Worm (Caenorhabditis elegans) whole organism, L4/young adult: ENCODE results near the gene apc-2.

Experiments used
- W03F9.2 ChIP-seq: fragments of 150-350 bp; optimal IDR thresholded peaks from 2 replicates; lab custom pipeline; 2014; ENCODE audit warnings: missing biosample characterization, missing genetic modification characterization
- dao-5 ChIP-seq: sonication (generic microtip); optimal IDR thresholded peaks from 2 replicates; lab custom pipeline; 2016; ENCODE audit warnings: missing genotype, missing genetic modification characterization, moderate library complexity, missing compliant biosample characterization
- him-1 ChIP-seq: sonication (generic microtip); optimal IDR thresholded peaks from 2 replicates; lab custom pipeline; 2016; ENCODE audit warnings: missing genotype, missing genetic modification reagents, missing genetic modification characterization, missing compliant biosample characterization

The apc-2 gene

ce11 chrIII:8080165-8080738, at the start of gene apc-2, which contains the start of gene dcr-1:
Gene apc-2 (plus strand): TSS chrIII:8080629.
Gene dcr-1 (minus strand): TSS chrIII:8080281.
- TF ChIP-seq W03F9.2 (tag; lab: Kevin White, UChicago), result no peak
- TF ChIP-seq him-1 (tag; lab: Kevin White, UChicago), result no peak
- no peak for TF ChIP-seq dao-5

- TF ChIP-seq dao-5 (no peak), W03F9.2 (tag; lab: Kevin White, UChicago) (no peak), him-1 (tag; lab: Kevin White, UChicago) (no peak)
Measured at ce11 chrIII:8030963-8031362, 49.5 kb upstream of the apc-2 start, which contains the start of gene F44B9.9. Gene F44B9.9 (minus strand): TSS chrIII:8031063.

- TF ChIP-seq dao-5 (no peak), him-1 (tag; lab: Kevin White, UChicago) (no peak), W03F9.2 (tag; lab: Kevin White, UChicago) (no peak)
Measured at ce11 chrIII:8033534-8033933, 46.9 kb upstream of the apc-2 start, which contains the start of gene F44B9.10. Gene F44B9.10 (minus strand): TSS chrIII:8033634.

- TF ChIP-seq dao-5, result no peak
- no peak for TF ChIP-seq W03F9.2 (tag; lab: Kevin White, UChicago)
- TF ChIP-seq him-1 (tag; lab: Kevin White, UChicago), result no peak
Measured at ce11 chrIII:8036050-8036449, 44.4 kb upstream of the apc-2 start.

ce11 chrIII:8036497-8036896, 43.9 kb upstream of the apc-2 start:
- TF ChIP-seq him-1 (tag; lab: Kevin White, UChicago) (no peak), W03F9.2 (tag; lab: Kevin White, UChicago) (no peak), dao-5 (no peak)

- TF ChIP-seq him-1 (tag; lab: Kevin White, UChicago), result no peak
- no peak for TF ChIP-seq W03F9.2 (tag; lab: Kevin White, UChicago)
- TF ChIP-seq dao-5, result no peak
Measured at ce11 chrIII:8037941-8038340, 42.5 kb upstream of the apc-2 start, which contains the start of gene dpf-6. Gene dpf-6 (plus strand): TSS chrIII:8038241.

ce11 chrIII:8042775-8043174, 37.7 kb upstream of the apc-2 start, which contains the start of gene K12H4.6:
Gene K12H4.6 (minus strand): TSS chrIII:8042875.
- no peak for TF ChIP-seq W03F9.2 (tag; lab: Kevin White, UChicago)
- no peak for TF ChIP-seq him-1 (tag; lab: Kevin White, UChicago)
- TF ChIP-seq dao-5, result no peak

- peak; percentile 97 for TF ChIP-seq him-1 (tag; lab: Kevin White, UChicago)
- peak; percentile 98 for TF ChIP-seq W03F9.2 (tag; lab: Kevin White, UChicago)
- TF ChIP-seq dao-5, result peak; percentile 65
Measured at ce11 chrIII:8043784-8044183, 36.6 kb upstream of the apc-2 start.

- no peak for TF ChIP-seq dao-5
- TF ChIP-seq W03F9.2 (tag; lab: Kevin White, UChicago), result no peak
- TF ChIP-seq him-1 (tag; lab: Kevin White, UChicago), result no peak
Measured at ce11 chrIII:8044187-8044586, 36.2 kb upstream of the apc-2 start, which contains the start of gene K12H4.5. Gene K12H4.5 (plus strand): TSS chrIII:8044487.

ce11 chrIII:8044717-8045116, 35.7 kb upstream of the apc-2 start, which contains the start of gene spcs-3:
Gene spcs-3 (plus strand): TSS chrIII:8045017.
- TF ChIP-seq him-1 (tag; lab: Kevin White, UChicago) (no peak), dao-5 (no peak), W03F9.2 (tag; lab: Kevin White, UChicago) (no peak)

ce11 chrIII:8045734-8046133, 34.7 kb upstream of the apc-2 start, which contains the start of gene K12H4.3:
Gene K12H4.3 (plus strand): TSS chrIII:8046034.
- no peak for TF ChIP-seq dao-5

- TF ChIP-seq W03F9.2 (tag; lab: Kevin White, UChicago) (no peak), dao-5 (no peak), him-1 (tag; lab: Kevin White, UChicago) (no peak)
Measured at ce11 chrIII:8047412-8047811, 33.0 kb upstream of the apc-2 start, which contains the start of gene K12H4.2. Gene K12H4.2 (plus strand): TSS chrIII:8047712.

- TF ChIP-seq him-1 (tag; lab: Kevin White, UChicago), result no peak
- TF ChIP-seq dao-5, result no peak
- TF ChIP-seq W03F9.2 (tag; lab: Kevin White, UChicago), result no peak
Measured at ce11 chrIII:8050944-8051343, 29.5 kb upstream of the apc-2 start, which contains the start of gene K12H4.7. Gene K12H4.7 (minus strand): TSS chrIII:8051081.

- TF ChIP-seq him-1 (tag; lab: Kevin White, UChicago) (no peak), dao-5 (no peak), W03F9.2 (tag; lab: Kevin White, UChicago) (no peak)
Measured at ce11 chrIII:8051838-8052237, 28.6 kb upstream of the apc-2 start.

ce11 chrIII:8061114-8061513, 19.3 kb upstream of the apc-2 start:
- TF ChIP-seq him-1 (tag; lab: Kevin White, UChicago), result no peak
